Fruit fly (Drosophila melanogaster) whole organism, embryonic: ENCODE results near the gene SIDL.

Experiments used
- Antp ChIP-seq: fragments of 200-800 bp; sonication (Bioruptor generic); optimal IDR thresholded peaks from 3 replicates; lab custom pipeline; 2016; ENCODE audit warnings: missing biosample characterization, missing genetic modification characterization
- B-H2 ChIP-seq: fragments of 200-800 bp; sonication (Bioruptor generic); optimal IDR thresholded peaks from 2 replicates; lab custom pipeline; 2018; ENCODE audit warnings: missing biosample characterization, mild to moderate bottlenecking, missing genetic modification characterization
- Blimp-1 ChIP-seq: fragments of 200-800 bp; sonication (Bioruptor generic); optimal IDR thresholded peaks from 3 replicates; lab custom pipeline; 2018; ENCODE audit warnings: missing biosample characterization, missing genetic modification characterization, mild to moderate bottlenecking, moderate library complexity, missing genetic modification reagents
- Bteb2 ChIP-seq: fragments of 200-800 bp; sonication (Bioruptor generic); optimal IDR thresholded peaks from 2 replicates; lab custom pipeline; 2016; ENCODE audit warnings: missing biosample characterization, missing genetic modification characterization
- CG10267 ChIP-seq: fragments of 200-800 bp; sonication (Bioruptor generic); optimal IDR thresholded peaks from 2 replicates; lab custom pipeline; 2018; ENCODE audit warnings: missing biosample characterization, mild to moderate bottlenecking, missing genetic modification characterization, moderate library complexity
- CG1233 ChIP-seq: fragments of 200-800 bp; sonication (Bioruptor generic); optimal IDR thresholded peaks from 4 replicates; lab custom pipeline; 2018; ENCODE audit warnings: missing biosample characterization, mild to moderate bottlenecking, missing genetic modification characterization
- CG12391 ChIP-seq: fragments of 200-800 bp; sonication (Bioruptor generic); optimal IDR thresholded peaks from 3 replicates; lab custom pipeline; 2018; ENCODE audit warnings: missing biosample characterization, mild to moderate bottlenecking, missing genetic modification characterization, moderate library complexity
- CG16813 ChIP-seq: fragments of 200-800 bp; sonication (Bioruptor generic); IDR thresholded peaks from 3 replicates; pipeline ENCODE4 v1.3.6; 2022; ENCODE audit warnings: missing biosample characterization, missing genetic modification characterization; ENCODE audit not compliant: partially characterized antibody
- CG17359 ChIP-seq: fragments of 200-800 bp; sonication (Bioruptor generic); optimal IDR thresholded peaks from 3 replicates; lab custom pipeline; 2018; ENCODE audit warnings: missing biosample characterization, mild to moderate bottlenecking, missing genetic modification characterization, moderate library complexity
- CG18599 ChIP-seq: fragments of 200-800 bp; sonication (Bioruptor generic); optimal IDR thresholded peaks from 3 replicates; lab custom pipeline; 2017; ENCODE audit warnings: missing biosample characterization, missing genetic modification characterization, mild to moderate bottlenecking, moderate library complexity, missing genetic modification reagents
- CG2202 ChIP-seq: fragments of 200-800 bp; sonication (Bioruptor generic); optimal IDR thresholded peaks from 2 replicates; lab custom pipeline; 2018; ENCODE audit warnings: missing biosample characterization, mild to moderate bottlenecking, missing genetic modification characterization
- CG2678 ChIP-seq: fragments of 200-800 bp; sonication (Bioruptor generic); optimal IDR thresholded peaks from 3 replicates; lab custom pipeline; 2019; ENCODE audit warnings: missing biosample characterization, mild to moderate bottlenecking, missing genetic modification characterization, moderate library complexity
- CG3065 ChIP-seq: fragments of 200-800 bp; sonication (Bioruptor generic); optimal IDR thresholded peaks from 2 replicates; lab custom pipeline; 2016; ENCODE audit warnings: missing biosample characterization, missing genetic modification characterization
- CG6254 ChIP-seq: fragments of 200-800 bp; sonication (Bioruptor generic); optimal IDR thresholded peaks from 3 replicates; lab custom pipeline; 2017; ENCODE audit warnings: mild to moderate bottlenecking, missing biosample characterization, missing genetic modification reagents, missing genetic modification characterization
- CG7745 ChIP-seq: fragments of 200-800 bp; sonication (Bioruptor generic); optimal IDR thresholded peaks from 2 replicates; lab custom pipeline; 2018; ENCODE audit warnings: missing biosample characterization, mild to moderate bottlenecking, missing genetic modification characterization, moderate library complexity
- CG8290 ChIP-seq, 3 experiments: fragments of 200-800 bp; sonication (Bioruptor generic); optimal IDR thresholded peaks; 2 replicates each; lab custom pipeline; 2016 to 2019; ENCODE audit warnings: missing biosample characterization in 3 of 3, missing genetic modification characterization in 3 of 3, mild to moderate bottlenecking in 2 of 3, moderate library complexity in 1 of 3
- CG8478 ChIP-seq: fragments of >200 bp; optimal IDR thresholded peaks from 2 replicates; lab custom pipeline; 2018
- CG8924 ChIP-seq: fragments of 200-800 bp; optimal IDR thresholded peaks from 3 replicates; lab custom pipeline; 2019; ENCODE audit warnings: missing biosample characterization, mild to moderate bottlenecking, missing genetic modification characterization, moderate library complexity
- CG8944 ChIP-seq: fragments of 200-800 bp; sonication (Bioruptor generic); optimal IDR thresholded peaks from 3 replicates; lab custom pipeline; 2016; ENCODE audit warnings: missing biosample characterization, missing genetic modification characterization
- CoRest ChIP-seq: fragments of 200-800 bp; sonication (Bioruptor generic); optimal IDR thresholded peaks from 3 replicates; lab custom pipeline; 2018; ENCODE audit warnings: missing biosample characterization, mild to moderate bottlenecking, missing genetic modification characterization, moderate library complexity
- CrebB ChIP-seq: fragments of 200-800 bp; sonication (Bioruptor generic); optimal IDR thresholded peaks from 3 replicates; lab custom pipeline; 2018; ENCODE audit warnings: missing biosample characterization, mild to moderate bottlenecking, missing genetic modification characterization
- D19B ChIP-seq: fragments of 200-800 bp; sonication (Bioruptor generic); optimal IDR thresholded peaks from 2 replicates; lab custom pipeline; 2017; ENCODE audit warnings: missing biosample characterization, mild to moderate bottlenecking, missing genetic modification characterization
- Deaf1 ChIP-seq: fragments of 200-800 bp; optimal IDR thresholded peaks from 3 replicates; lab custom pipeline; 2019; ENCODE audit warnings: missing biosample characterization, mild to moderate bottlenecking, missing genetic modification characterization, moderate library complexity
- H15 ChIP-seq: fragments of 200-800 bp; sonication (Bioruptor generic); IDR thresholded peaks from 3 replicates; pipeline ENCODE4 v1.3.6; 2022; ENCODE audit warnings: missing biosample characterization, missing genetic modification characterization
- HLH54F ChIP-seq: fragments of 200-800 bp; sonication (Bioruptor generic); optimal IDR thresholded peaks from 3 replicates; lab custom pipeline; 2016; ENCODE audit warnings: missing biosample characterization, missing genetic modification characterization
- Hmr ChIP-seq: fragments of 200-800 bp; sonication (Bioruptor generic); optimal IDR thresholded peaks from 3 replicates; lab custom pipeline; 2017; ENCODE audit warnings: mild to moderate bottlenecking, missing biosample characterization, missing genetic modification reagents, missing genetic modification characterization
- Lhr ChIP-seq: fragments of 200-800 bp; sonication (Bioruptor generic); optimal IDR thresholded peaks from 3 replicates; lab custom pipeline; 2017; ENCODE audit warnings: mild to moderate bottlenecking, missing biosample characterization, missing genetic modification reagents, missing genetic modification characterization
- MESR4 ChIP-seq: fragments of 200-800 bp; sonication (Bioruptor generic); optimal IDR thresholded peaks from 2 replicates; lab custom pipeline; 2018; ENCODE audit warnings: missing biosample characterization, mild to moderate bottlenecking, missing genetic modification characterization, moderate library complexity
- Myb ChIP-seq: fragments of 200-800 bp; sonication (Bioruptor generic); optimal IDR thresholded peaks from 2 replicates; lab custom pipeline; 2016; ENCODE audit warnings: missing biosample characterization, missing genetic modification characterization
- NC2β ChIP-seq: fragments of 200-800 bp; sonication (Bioruptor generic); optimal IDR thresholded peaks from 2 replicates; lab custom pipeline; 2016; ENCODE audit warnings: missing biosample characterization, missing genetic modification characterization
- Nf-YC ChIP-seq: fragments of 200-800 bp; optimal IDR thresholded peaks from 3 replicates; lab custom pipeline; 2019; ENCODE audit warnings: missing biosample characterization, mild to moderate bottlenecking, missing genetic modification characterization, moderate library complexity
- Pdp1 ChIP-seq, 2 experiments: fragments of 200-800 bp; sonication (Bioruptor generic); optimal IDR thresholded peaks; 3 replicates each; lab custom pipeline; 2016; ENCODE audit warnings: missing biosample characterization in 2 of 2, missing genetic modification characterization in 2 of 2, mild to moderate bottlenecking in 1 of 2, moderate library complexity in 1 of 2
- Rfx ChIP-seq: fragments of 200-800 bp; sonication (Bioruptor generic); IDR thresholded peaks from 2 replicates; pipeline ENCODE4 v1.3.6; 2022; ENCODE audit warnings: missing biosample characterization, missing genetic modification characterization
- bigmax ChIP-seq: fragments of 200-800 bp; sonication (Bioruptor generic); optimal IDR thresholded peaks from 2 replicates; lab custom pipeline; 2018; ENCODE audit warnings: missing biosample characterization, mild to moderate bottlenecking, missing genetic modification characterization
- cas ChIP-seq: fragments of 200-800 bp; sonication (Bioruptor generic); IDR thresholded peaks from 2 replicates; pipeline ENCODE4 v1.3.6; 2022; ENCODE audit warnings: missing biosample characterization, missing genetic modification characterization
- cg ChIP-seq: fragments of 200-800 bp; sonication (Bioruptor generic); optimal IDR thresholded peaks from 3 replicates; lab custom pipeline; 2019; ENCODE audit warnings: missing biosample characterization, mild to moderate bottlenecking, missing genetic modification characterization, moderate library complexity
- dan ChIP-seq: fragments of 200-800 bp; sonication (Bioruptor generic); IDR thresholded peaks from 2 replicates; pipeline ENCODE4 v1.3.6; 2022; ENCODE audit warnings: missing biosample characterization, missing genetic modification characterization
- dysf ChIP-seq: fragments of 200-800 bp; sonication (Bioruptor generic); IDR thresholded peaks from 3 replicates; pipeline ENCODE4 v1.3.6; 2022; ENCODE audit warnings: missing biosample characterization, missing genetic modification characterization
- fd96Cb ChIP-seq: fragments of 200-800 bp; sonication (Bioruptor generic); optimal IDR thresholded peaks from 2 replicates; lab custom pipeline; 2018; ENCODE audit warnings: missing biosample characterization, mild to moderate bottlenecking, missing genetic modification characterization, moderate library complexity
- ind ChIP-seq: fragments of 200-800 bp; sonication (Bioruptor generic); optimal IDR thresholded peaks from 3 replicates; lab custom pipeline; 2016; ENCODE audit warnings: missing biosample characterization, missing genetic modification characterization
- kay ChIP-seq: fragments of 200-800 bp; sonication (Bioruptor generic); optimal IDR thresholded peaks from 2 replicates; lab custom pipeline; 2016; ENCODE audit warnings: missing biosample characterization, missing genetic modification characterization
- lilli ChIP-seq: fragments of 200-800 bp; sonication (Bioruptor generic); optimal IDR thresholded peaks from 3 replicates; lab custom pipeline; 2016; ENCODE audit warnings: missing biosample characterization, missing genetic modification characterization
- otp ChIP-seq: fragments of 200-800 bp; sonication (Bioruptor generic); IDR thresholded peaks from 3 replicates; pipeline ENCODE4, ENCODE4 v1.3.6; 2022; ENCODE audit warnings: missing biosample characterization, missing genetic modification characterization
- pnt ChIP-seq: fragments of 200-800 bp; sonication (Bioruptor generic); optimal IDR thresholded peaks from 3 replicates; lab custom pipeline; 2016; ENCODE audit warnings: missing biosample characterization, missing genetic modification characterization
- rib ChIP-seq: fragments of 200-800 bp; sonication (Bioruptor generic); IDR thresholded peaks from 2 replicates; pipeline ENCODE4 v1.3.6; 2022; ENCODE audit warnings: missing biosample characterization, missing genetic modification characterization
- schlank ChIP-seq: fragments of 200-800 bp; sonication (Bioruptor generic); optimal IDR thresholded peaks from 2 replicates; lab custom pipeline; 2018; ENCODE audit warnings: missing biosample characterization, mild to moderate bottlenecking, missing genetic modification characterization
- sima ChIP-seq: fragments of 200-800 bp; sonication (Bioruptor generic); optimal IDR thresholded peaks from 2 replicates; lab custom pipeline; 2016; ENCODE audit warnings: missing biosample characterization, missing genetic modification characterization
- sr ChIP-seq: fragments of 200-800 bp; sonication (Bioruptor generic); IDR thresholded peaks from 3 replicates; pipeline ENCODE4 v1.3.6; 2022; ENCODE audit warnings: missing biosample characterization, missing genetic modification characterization
- unpg ChIP-seq: fragments of 200-800 bp; sonication (Bioruptor generic); optimal IDR thresholded peaks from 3 replicates; lab custom pipeline; 2018; ENCODE audit warnings: missing biosample characterization, mild to moderate bottlenecking, missing genetic modification characterization, moderate library complexity
- vnd ChIP-seq: fragments of 200-800 bp; sonication (Bioruptor generic); IDR thresholded peaks from 3 replicates; pipeline ENCODE4 v1.3.6; 2022; ENCODE audit warnings: missing biosample characterization, missing genetic modification characterization; ENCODE audit not compliant: partially characterized antibody
- yki ChIP-seq: fragments of >200 bp; optimal IDR thresholded peaks from 3 replicates; lab custom pipeline; 2018
- zf30C ChIP-seq: fragments of 200-800 bp; sonication (Bioruptor generic); optimal IDR thresholded peaks from 3 replicates; lab custom pipeline; 2018; ENCODE audit warnings: missing biosample characterization, mild to moderate bottlenecking, missing genetic modification characterization

Gene SIDL

DNA sequence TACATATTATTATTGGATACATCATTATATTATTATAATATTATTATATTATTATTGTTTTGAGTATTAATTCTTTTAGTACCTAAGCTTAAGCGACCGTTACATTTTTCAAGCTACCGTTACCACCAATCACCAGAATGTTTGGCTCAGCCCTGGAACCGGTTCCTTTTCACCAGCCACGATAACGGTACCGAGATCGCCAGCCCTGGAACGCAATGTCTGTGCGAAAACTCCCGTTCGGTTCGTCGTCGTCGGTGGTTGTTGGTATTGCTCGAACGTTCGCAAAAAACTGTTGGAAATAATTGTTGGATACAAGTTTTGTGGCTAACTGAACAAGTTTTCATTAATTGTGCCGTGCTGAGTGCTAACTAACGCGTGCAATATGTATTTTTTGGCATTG lies 31.1 kb upstream of the SIDL start, which contains the start of gene CG42404 (continued):
- no peak for TF ChIP-seq Hmr (GFP tag; lab: Kevin White, UChicago)
- TF ChIP-seq Nf-YC (tag; lab: Kevin White, UChicago): no peak
- no peak for TF ChIP-seq B-H2 (GFP tag; lab: Kevin White, UChicago)
- TF ChIP-seq CG2678 (tag; lab: Kevin White, UChicago): no peak
- peak; percentile 22 for TF ChIP-seq CoRest (tag; lab: Kevin White, UChicago)
- no peak for TF ChIP-seq Rfx
- TF ChIP-seq Lhr (GFP tag; lab: Kevin White, UChicago): peak; percentile 4
- no peak for TF ChIP-seq CG8290 (GFP tag; optimal IDR thresholded peaks at IDR 0.05; lab: Kevin White, UChicago)
- no peak for TF ChIP-seq CG8290 (tag; optimal IDR thresholded peaks at IDR 0.05; lab: Kevin White, UChicago)
- TF ChIP-seq cg (GFP tag; lab: Kevin White, UChicago): no peak
- no peak for TF ChIP-seq CG2202 (tag; lab: Kevin White, UChicago)
- TF ChIP-seq Myb (GFP tag; lab: Kevin White, UChicago): peak; percentile 95
- TF ChIP-seq dysf (GFP tag; lab: Robert Waterston, UW): no peak
- peak; percentile 5 for TF ChIP-seq CG10267 (tag; lab: Kevin White, UChicago)
- TF ChIP-seq NC2β: no peak
- no peak for TF ChIP-seq otp (GFP tag; lab: Robert Waterston, UW)
- no peak for TF ChIP-seq CG18599 (GFP tag; lab: Kevin White, UChicago)
- TF ChIP-seq CG3065 (GFP tag; lab: Kevin White, UChicago): no peak
- TF ChIP-seq unpg (GFP tag; lab: Kevin White, UChicago): no peak
- TF ChIP-seq yki (lab: Kevin White, UChicago): no peak
- TF ChIP-seq Pdp1 (GFP tag; optimal IDR thresholded peaks at IDR 0.05; lab: Kevin White, UChicago): no peak
- TF ChIP-seq bigmax (GFP tag; lab: Kevin White, UChicago): no peak
- TF ChIP-seq dan (GFP tag; lab: Robert Waterston, UW): no peak
- TF ChIP-seq Bteb2 (GFP tag; lab: Kevin White, UChicago): no peak
- TF ChIP-seq CG8478 (lab: Kevin White, UChicago): no peak
- no peak; the same call in 1 of the 2 replicates for TF ChIP-seq rib (GFP tag; lab: Robert Waterston, UW)
- no peak for TF ChIP-seq lilli (GFP tag; lab: Kevin White, UChicago)
- TF ChIP-seq D19B (GFP tag; lab: Kevin White, UChicago): no peak
- TF ChIP-seq Deaf1: peak; percentile 86
- TF ChIP-seq ind: no peak
- TF ChIP-seq Blimp-1: no peak
- TF ChIP-seq CG1233: no peak
- no peak for TF ChIP-seq H15
- TF ChIP-seq CG7745 (tag; lab: Kevin White, UChicago): no peak
- no peak for TF ChIP-seq fd96Cb (tag; lab: Kevin White, UChicago)
- no peak for TF ChIP-seq cas
- no peak for TF ChIP-seq CrebB (tag; lab: Kevin White, UChicago)
- no peak for TF ChIP-seq sima (GFP tag; lab: Kevin White, UChicago)
- no peak for TF ChIP-seq kay (GFP tag; lab: Kevin White, UChicago)
- TF ChIP-seq HLH54F (GFP tag; lab: Kevin White, UChicago): no peak
- TF ChIP-seq CG8924 (tag; lab: Kevin White, UChicago): no peak
- peak; percentile 7 for TF ChIP-seq MESR4 (GFP tag; lab: Kevin White, UChicago)
- TF ChIP-seq Antp (GFP tag; lab: Kevin White, UChicago): no peak
- no peak for TF ChIP-seq sr (GFP tag; lab: Robert Waterston, UW)
- TF ChIP-seq CG16813 (GFP tag; lab: Robert Waterston, UW): no peak
- no peak for TF ChIP-seq schlank
- TF ChIP-seq CG17359 (tag; lab: Kevin White, UChicago): no peak
- no peak for TF ChIP-seq CG6254 (GFP tag; lab: Kevin White, UChicago)
- TF ChIP-seq vnd (GFP tag; lab: Robert Waterston, UW): no peak
- TF ChIP-seq CG8944 (GFP tag; lab: Kevin White, UChicago): no peak
- TF ChIP-seq zf30C: no peak
- TF ChIP-seq CG12391 (tag; lab: Kevin White, UChicago): peak; percentile 21
- TF ChIP-seq pnt: no peak
